Worm (Caenorhabditis elegans): ENCODE measurements around the gene srw-102.
A peak's percentile ranks its signal among the peaks of the same experiment; 100 is the strongest.

Gene srw-102

DNA sequence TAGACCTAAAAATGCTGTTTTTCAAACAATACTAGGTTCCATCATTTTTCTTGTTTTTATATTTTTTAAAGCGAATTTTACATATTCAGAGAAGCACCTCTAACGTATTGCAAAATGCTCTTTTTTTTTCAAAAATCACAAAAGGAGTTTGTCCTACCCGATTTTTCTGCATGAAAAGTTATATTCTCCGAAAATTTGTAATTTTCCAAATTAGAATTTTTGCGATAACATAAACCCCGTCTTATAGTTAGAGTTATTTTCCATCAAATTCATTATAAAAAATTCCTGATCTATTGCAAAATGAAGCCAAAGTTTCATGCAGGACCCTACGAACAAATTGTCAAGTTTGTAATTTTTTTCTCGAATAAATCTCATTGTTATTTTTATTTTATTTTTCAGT is 11.6 kb upstream of the srw-102 start, which contains the start of gene srw-99:
srw-99 (plus strand) TSS at position 301 of the 400 bp plus-strand sequence.
- TF ChIP-seq elt-3 (tag; optimal IDR thresholded peaks at IDR 0.05) (no peak), unc-86 (tag; optimal IDR thresholded peaks at IDR 0.05) (no peak), mab-9 (GFP tag; IDR thresholded peaks at IDR 0.05) (no peak)

DNA sequence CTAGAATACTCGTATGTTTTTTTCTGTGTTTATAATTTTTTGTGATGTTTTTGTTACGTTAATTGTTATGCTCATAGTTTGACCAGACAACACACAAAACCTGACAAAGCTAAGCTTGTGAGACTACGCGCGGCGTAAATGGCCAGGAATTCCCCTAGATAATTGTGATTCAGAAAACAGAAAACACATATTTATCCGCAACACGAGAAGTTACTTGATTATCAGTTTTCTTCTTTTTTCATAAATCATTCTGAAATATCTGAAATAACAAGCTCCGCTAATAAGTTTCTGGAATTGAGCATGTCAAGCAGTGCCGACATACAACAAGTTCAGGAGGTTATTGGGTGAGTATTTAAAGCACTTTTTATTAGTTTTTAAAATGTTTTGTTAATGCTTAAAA is 9.1 kb upstream of the srw-102 start, which contains the start of gene srw-100:
srw-100 (plus strand) TSS at position 301 of the 400 bp plus-strand sequence.
- TF ChIP-seq pag-3 (tag; optimal IDR thresholded peaks at IDR 0.05; ENCODE audit: borderline replicate concordance, insufficient read depth), result no peak
- no peak for TF ChIP-seq fkh-8 (tag; optimal IDR thresholded peaks at IDR 0.05)
- no peak for TF ChIP-seq zip-4 (GFP tag; optimal IDR thresholded peaks at IDR 0.05)
- TF ChIP-seq unc-62 (GFP tag; optimal IDR thresholded peaks at IDR 0.05), result no peak
- TF ChIP-seq pax-3 (tag; optimal IDR thresholded peaks at IDR 0.05), result no peak
- no peak for TF ChIP-seq pqm-1 (tag; optimal IDR thresholded peaks at IDR 0.05)
- no peak for TF ChIP-seq unc-130 (tag; optimal IDR thresholded peaks at IDR 0.05)
- TF ChIP-seq sup-37 (GFP tag; optimal IDR thresholded peaks at IDR 0.05), result no peak
- no peak for TF ChIP-seq nhr-19 (GFP tag; conservative IDR thresholded peaks at IDR 0.05)
- no peak for TF ChIP-seq ceh-63 (GFP tag; optimal IDR thresholded peaks at IDR 0.05)
- no peak for TF ChIP-seq sptf-1 (tag; optimal IDR thresholded peaks at IDR 0.05)
- TF ChIP-seq swsn-7 (tag; optimal IDR thresholded peaks at IDR 0.05), result no peak

DNA sequence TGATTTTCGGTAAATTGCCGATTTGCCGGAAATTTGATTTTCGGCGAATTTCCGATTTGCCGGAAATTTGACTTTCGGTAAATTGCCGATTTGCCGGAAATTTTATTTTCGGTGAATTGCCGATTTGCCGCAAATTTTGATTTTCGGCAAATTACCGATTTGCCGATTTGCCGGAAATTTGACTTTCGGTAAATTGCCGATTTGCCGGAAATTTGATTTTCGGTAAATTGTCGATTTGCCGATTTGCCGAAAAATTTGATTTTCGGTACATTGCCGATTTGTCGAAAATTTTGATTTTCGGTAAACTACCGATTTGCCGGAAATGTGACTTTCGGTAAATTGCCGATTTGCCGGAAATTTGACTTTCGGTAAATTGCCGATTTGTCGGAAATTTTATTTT is 6.3 kb upstream of the srw-102 start:
- TF ChIP-seq mab-9 (GFP tag; IDR thresholded peaks at IDR 0.05) (peak; percentile 58; the same call in 1 of the 2 replicates), unc-98 (GFP tag; IDR thresholded peaks at IDR 0.05) (peak; percentile 44; the same call in 1 of the 2 replicates), ets-5 (GFP tag; IDR thresholded peaks at IDR 0.05) (0 out of 2 replicates have a peak, but pooled peaks have one; percentile 17), grh-1 (GFP tag; IDR thresholded peaks at IDR 0.05) (0 out of 2 replicates have a peak, but pooled peaks have one; percentile 18), ceh-88 (GFP tag; IDR thresholded peaks at IDR 0.05) (peak; percentile 20; the same call in 1 of the 2 replicates)

DNA sequence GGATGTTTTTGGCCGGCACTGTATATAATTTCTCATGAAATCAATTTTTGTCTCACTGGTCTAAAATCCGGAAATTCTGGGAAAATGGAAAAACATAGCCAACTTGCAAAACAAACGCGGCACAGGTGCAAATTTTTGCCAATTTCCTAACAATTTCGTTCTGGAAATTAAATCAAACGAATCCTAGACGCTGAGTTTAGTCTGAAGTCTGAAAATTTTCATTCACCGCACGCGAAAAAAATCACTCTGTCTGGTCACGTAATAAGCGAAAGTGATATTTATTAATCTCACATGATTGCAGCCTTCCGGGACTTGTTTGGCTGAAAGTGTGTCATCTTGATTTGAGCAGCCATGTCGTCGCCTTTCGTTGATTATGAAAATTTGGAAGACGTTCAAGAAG is 3.1 kb upstream of the srw-102 start, which contains the start of gene srw-103:
srw-103 (plus strand) TSS at position 301 of the 400 bp plus-strand sequence.
- TF ChIP-seq pag-3 (tag; optimal IDR thresholded peaks at IDR 0.05; ENCODE audit: borderline replicate concordance, insufficient read depth) (no peak), nhr-28 (tag; optimal IDR thresholded peaks at IDR 0.05) (no peak), fkh-8 (tag; optimal IDR thresholded peaks at IDR 0.05) (peak; percentile 7), pax-3 (tag; optimal IDR thresholded peaks at IDR 0.05) (no peak), elt-2 (tag; optimal IDR thresholded peaks at IDR 0.05) (no peak), efl-3 (GFP tag; optimal IDR thresholded peaks at IDR 0.05) (no peak)

DNA sequence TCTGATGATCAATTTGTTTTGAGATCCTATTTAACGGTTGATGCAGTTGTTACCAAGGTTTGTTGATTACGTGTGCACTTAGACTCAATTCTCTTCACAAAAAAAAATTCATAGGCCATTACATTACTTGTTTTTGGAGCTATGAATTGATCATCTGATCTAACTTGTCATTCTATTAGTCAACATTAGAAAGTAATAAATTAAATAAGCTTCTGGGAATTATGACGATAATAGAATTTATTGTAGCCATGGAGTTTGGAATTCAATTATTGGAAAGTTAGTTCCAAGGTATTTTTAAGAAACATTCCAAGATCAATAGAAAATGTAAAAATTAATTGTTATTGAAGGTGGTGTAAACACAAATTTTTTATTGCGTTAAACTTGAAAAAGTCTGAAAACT is 1.8 kb upstream of the srw-102 start:
- peak; percentile 60 for TF ChIP-seq fkh-8 (tag; optimal IDR thresholded peaks at IDR 0.05)
- TF ChIP-seq nhr-11 (tag; optimal IDR thresholded peaks at IDR 0.05), result peak; percentile 13
- peak; percentile 52 for TF ChIP-seq nhr-71 (tag; optimal IDR thresholded peaks at IDR 0.05)
- TF ChIP-seq ceh-88 (GFP tag; IDR thresholded peaks at IDR 0.05), result no peak
- TF ChIP-seq ceh-8 (GFP tag; optimal IDR thresholded peaks at IDR 0.05), result peak; percentile 68

DNA sequence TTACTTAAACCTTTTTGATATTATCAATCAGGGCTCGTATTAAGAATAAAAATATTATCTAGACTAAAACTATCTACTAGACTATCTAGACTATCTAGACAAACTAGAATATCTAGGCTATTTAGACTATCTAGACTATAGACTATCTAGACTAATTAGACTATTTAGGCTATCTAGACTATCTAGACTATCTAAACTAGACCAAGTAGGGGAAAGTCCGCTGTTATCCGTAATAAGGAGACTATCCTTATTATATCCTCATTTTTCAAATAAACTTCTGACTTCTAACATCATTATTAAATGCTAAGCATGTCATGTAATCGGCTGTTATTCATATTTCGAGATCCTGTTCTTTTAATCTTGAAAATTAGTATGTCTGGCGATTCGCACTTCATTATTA is 1.9 kb downstream of the srw-102 start, which contains the start of gene srw-101:
srw-101 (plus strand) TSS at position 301 of the 400 bp plus-strand sequence.
- TF ChIP-seq pag-3 (tag; optimal IDR thresholded peaks at IDR 0.05; ENCODE audit: borderline replicate concordance, insufficient read depth), result no peak
- no peak for TF ChIP-seq zag-1 (tag; optimal IDR thresholded peaks at IDR 0.05)
- no peak for TF ChIP-seq hlh-4 (tag; optimal IDR thresholded peaks at IDR 0.05)
- no peak for TF ChIP-seq ceh-88 (GFP tag; IDR thresholded peaks at IDR 0.05)
- no peak for TF ChIP-seq tbx-2 (tag; optimal IDR thresholded peaks at IDR 0.05)
- TF ChIP-seq zip-4 (GFP tag; optimal IDR thresholded peaks at IDR 0.05), result no peak
- TF ChIP-seq lsy-2 (tag; optimal IDR thresholded peaks at IDR 0.05), result no peak
